Worm (Caenorhabditis elegans): ENCODE data around the gene ttm-2.

DNA sequence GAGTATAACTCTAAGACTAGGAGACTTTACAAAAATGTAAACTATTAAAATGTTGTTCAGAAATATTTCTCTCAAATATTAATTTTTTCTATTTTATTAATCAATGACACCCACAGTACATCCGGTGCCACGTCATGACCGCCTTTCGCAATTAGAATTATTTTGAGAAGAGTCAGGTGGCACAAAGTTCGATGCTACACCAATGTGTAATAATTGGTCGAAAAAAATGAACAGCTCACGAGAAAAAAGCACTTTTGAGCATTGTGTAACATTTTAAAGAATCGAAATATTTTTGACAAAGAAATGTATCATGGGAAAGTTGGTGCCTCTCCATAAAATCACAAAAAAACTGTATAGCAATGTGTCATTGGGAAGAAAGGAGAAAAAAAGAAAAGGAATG, 40.5 kb upstream of the ttm-2 start:
- no peak for TF ChIP-seq dpl-1 (GFP tag; optimal IDR thresholded peaks at IDR 0.05)
- TF ChIP-seq nfya-1 (tag; optimal IDR thresholded peaks at IDR 0.05; ENCODE audit: borderline replicate concordance, insufficient read depth), result no peak
- TF ChIP-seq fkh-3 (tag; optimal IDR thresholded peaks at IDR 0.05), result no peak
- no peak for TF ChIP-seq ama-1 (optimal IDR thresholded peaks at IDR 0.05)
- no peak for TF ChIP-seq ama-1 (GFP tag; optimal IDR thresholded peaks at IDR 0.05)

All from whole organism, young adult.